Fruit fly (Drosophila melanogaster): ENCODE data around the gene Naa40.

Gene Naa40

DNA sequence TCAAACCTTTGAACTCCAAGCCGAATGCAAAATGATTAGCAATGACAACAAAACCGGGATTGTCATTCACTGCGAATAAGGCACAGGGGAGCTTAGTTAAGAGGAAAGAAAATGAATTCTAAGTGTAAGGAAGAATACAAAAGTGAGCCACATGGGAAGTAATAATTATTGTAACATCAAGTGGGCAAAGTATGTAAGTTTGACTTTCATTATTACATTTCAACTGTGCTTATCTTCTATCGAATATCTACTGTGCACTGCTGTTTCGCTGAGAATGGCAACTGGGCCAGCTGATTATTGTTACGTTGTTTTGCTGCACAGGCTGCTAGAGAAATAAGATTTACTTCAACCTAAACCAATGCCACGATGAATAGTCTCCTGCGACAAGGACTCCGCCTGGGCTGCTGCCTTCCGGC, 11.9 kb upstream of the Naa40 start, which contains the start of the genes CG7601 and CIA30 (continued):
- TF ChIP-seq CG16813 (GFP tag; IDR thresholded peaks at IDR 0.05; ENCODE audit: partially characterized antibody), result 0 out of 3 replicates have a peak, but pooled peaks have one; percentile 32
- TF ChIP-seq CG17829 (tag; optimal IDR thresholded peaks at IDR 0.05), result peak; percentile 97
- TF ChIP-seq CG12659 (GFP tag; optimal IDR thresholded peaks at IDR 0.05), result peak; percentile 98
- peak; percentile 93 for TF ChIP-seq CG3407 (GFP tag; optimal IDR thresholded peaks at IDR 0.05)
- TF ChIP-seq CG31224 (GFP tag; IDR thresholded peaks at IDR 0.05), result peak; percentile 99
- peak; percentile 99 for TF ChIP-seq HLH54F (GFP tag; optimal IDR thresholded peaks at IDR 0.05)
- peak; percentile 96 for TF ChIP-seq gcm2 (GFP tag; optimal IDR thresholded peaks at IDR 0.05)
- peak; percentile 100 for TF ChIP-seq CG16779 (GFP tag; IDR thresholded peaks at IDR 0.05)
- peak; percentile 95 for TF ChIP-seq oc (tag; optimal IDR thresholded peaks at IDR 0.05)
- peak; percentile 29; the same call in 1 of the 2 replicates for TF ChIP-seq Scr (GFP tag; IDR thresholded peaks at IDR 0.05; ENCODE audit: partially characterized antibody)
- TF ChIP-seq CG3847 (GFP tag; IDR thresholded peaks at IDR 0.05), result peak; percentile 100
- peak; percentile 98 for TF ChIP-seq CG13424 (tag; optimal IDR thresholded peaks at IDR 0.05)
- TF ChIP-seq hth (optimal IDR thresholded peaks at IDR 0.05), result no peak
- TF ChIP-seq CG13624 (GFP tag; optimal IDR thresholded peaks at IDR 0.05), result peak; percentile 100
- TF ChIP-seq dati (GFP tag; IDR thresholded peaks at IDR 0.05), result peak; percentile 100
- peak; percentile 100 for TF ChIP-seq Optix (GFP tag; IDR thresholded peaks at IDR 0.05)
- peak; percentile 100 for TF ChIP-seq CG10959 (GFP tag; IDR thresholded peaks at IDR 0.05)
- TF ChIP-seq row (GFP tag; IDR thresholded peaks at IDR 0.05), result peak; percentile 100
- TF ChIP-seq Sox102F (GFP tag; optimal IDR thresholded peaks at IDR 0.05), result peak; percentile 96
- peak; percentile 96 for TF ChIP-seq CG11398 (GFP tag; optimal IDR thresholded peaks at IDR 0.05)
- TF ChIP-seq CG10147 (GFP tag; optimal IDR thresholded peaks at IDR 0.05), result peak; percentile 99
- peak; percentile 100 for TF ChIP-seq Med (GFP tag)
- TF ChIP-seq E2f1 (GFP tag; IDR thresholded peaks at IDR 0.05), result peak; percentile 100
- peak; percentile 92 for TF ChIP-seq YL-1 (GFP tag; optimal IDR thresholded peaks at IDR 0.05)
- TF ChIP-seq ERR (GFP tag; optimal IDR thresholded peaks at IDR 0.05), result peak; percentile 98
- peak; percentile 98 for TF ChIP-seq CG17359 (tag; optimal IDR thresholded peaks at IDR 0.05)
- TF ChIP-seq gro (GFP tag; optimal IDR thresholded peaks at IDR 0.05), result peak; percentile 99
- peak; percentile 94 for TF ChIP-seq Neu2 (GFP tag; optimal IDR thresholded peaks at IDR 0.05; ENCODE audit: borderline replicate concordance)
- peak; percentile 93 for TF ChIP-seq Bdp1 (GFP tag; optimal IDR thresholded peaks at IDR 0.05)
- peak; percentile 95 for TF ChIP-seq CG11723 (GFP tag; optimal IDR thresholded peaks at IDR 0.05)
- peak; percentile 91 for TF ChIP-seq CG17802 (tag; optimal IDR thresholded peaks at IDR 0.05)
- TF ChIP-seq CG9215 (GFP tag; IDR thresholded peaks at IDR 0.05), result peak; percentile 100
- peak; percentile 95 for TF ChIP-seq fd64A (GFP tag; optimal IDR thresholded peaks at IDR 0.05)
- TF ChIP-seq ems (GFP tag; optimal IDR thresholded peaks at IDR 0.05), result peak; percentile 98
- TF ChIP-seq salm (tag; optimal IDR thresholded peaks at IDR 0.05), result peak; percentile 93
- TF ChIP-seq sisA (GFP tag; IDR thresholded peaks at IDR 0.05), result peak; percentile 100
- TF ChIP-seq Myb (GFP tag; optimal IDR thresholded peaks at IDR 0.05), result peak; percentile 94
- peak; percentile 99 for TF ChIP-seq slp2 (GFP tag; optimal IDR thresholded peaks at IDR 0.05)
- TF ChIP-seq bcd (GFP tag; optimal IDR thresholded peaks at IDR 0.05), result peak; percentile 99
- TF ChIP-seq CG10321 (GFP tag; IDR thresholded peaks at IDR 0.05), result peak; percentile 90
- no peak for TF ChIP-seq CG31441 (GFP tag; IDR thresholded peaks at IDR 0.05)
- TF ChIP-seq CG12744 (GFP tag; optimal IDR thresholded peaks at IDR 0.05), result peak; percentile 95
- TF ChIP-seq chn (GFP tag; optimal IDR thresholded peaks at IDR 0.05), result peak; percentile 97
- peak; percentile 91 for TF ChIP-seq Hand (GFP tag; optimal IDR thresholded peaks at IDR 0.05)
- peak; percentile 99 for TF ChIP-seq CG1233 (GFP tag; optimal IDR thresholded peaks at IDR 0.05)
- TF ChIP-seq BEAF-32 (GFP tag; optimal IDR thresholded peaks at IDR 0.05), result peak; percentile 29
- peak; percentile 95 for TF ChIP-seq kni (GFP tag; optimal IDR thresholded peaks at IDR 0.05)
- peak; percentile 99 for TF ChIP-seq repo (GFP tag; optimal IDR thresholded peaks at IDR 0.05)
- TF ChIP-seq tx (GFP tag; optimal IDR thresholded peaks at IDR 0.05), result peak; percentile 98
- peak; percentile 100 for TF ChIP-seq HLH3B (GFP tag; IDR thresholded peaks at IDR 0.05)
- TF ChIP-seq CG31388 (GFP tag; optimal IDR thresholded peaks at IDR 0.05), result peak; percentile 98
